Worm (Caenorhabditis elegans) whole organism, L4 larva: ENCODE data around the gene med-1.

Source experiments
- ZK546.5 ChIP-seq, 2 experiments: sonication (generic microtip); optimal IDR thresholded peaks; 2 replicates each; lab custom pipeline; 2017; ENCODE audit warnings: missing biosample characterization in 2 of 2, missing genetic modification characterization in 2 of 2
- hif-1 ChIP-seq, 2 experiments: sonication (generic microtip); optimal IDR thresholded peaks; 2 replicates each; lab custom pipeline; 2016 to 2017; ENCODE audit warnings: missing compliant biosample characterization in 2 of 2, missing genetic modification characterization in 2 of 2, missing genetic modification reagents in 2 of 2, missing genotype in 2 of 2, mild to moderate bottlenecking in 1 of 2
- hlh-30 ChIP-seq: sonication (generic microtip); optimal IDR thresholded peaks from 2 replicates; lab custom pipeline; 2017; ENCODE audit warnings: antibody characterized with exemption, mild to moderate bottlenecking, missing genetic modification characterization, missing compliant biosample characterization; ENCODE audit not compliant: insufficient read depth
- jun-1 ChIP-seq: fragments of 150-350 bp; optimal IDR thresholded peaks from 2 replicates; lab custom pipeline; 2014; ENCODE audit warnings: missing biosample characterization, missing genetic modification reagents, missing genetic modification characterization
- lin-39 ChIP-seq: fragments of 150-350 bp; optimal IDR thresholded peaks from 2 replicates; lab custom pipeline; 2014; ENCODE audit warnings: missing biosample characterization, missing genetic modification reagents, missing genetic modification characterization

DNA sequence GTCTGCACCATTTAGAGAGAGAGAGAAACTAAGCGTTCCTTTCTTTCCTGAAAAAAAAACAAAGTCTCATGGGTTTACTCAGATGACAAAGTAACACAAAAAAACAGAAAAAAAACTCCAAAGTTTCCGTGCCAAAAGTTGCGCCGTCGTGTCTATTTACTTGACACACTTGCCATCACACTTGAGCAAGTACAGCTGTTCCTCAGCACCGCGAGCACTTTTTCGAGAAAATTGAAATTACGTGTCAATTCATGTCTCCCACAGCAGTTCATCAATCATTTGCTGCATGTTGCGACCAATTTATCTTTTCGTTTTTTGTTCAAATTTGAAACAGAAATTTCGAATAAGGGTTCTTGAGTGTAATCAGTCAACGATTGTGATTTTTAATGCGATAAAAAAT, 6.1 kb downstream of the med-1 start:
- no peak for TF ChIP-seq lin-39 (tag; lab: Kevin White, UChicago)
- TF ChIP-seq ZK546.5 (tag; optimal IDR thresholded peaks at IDR 0.05; lab: Kevin White, UChicago), result no peak
- peak in 1 of 2 experiments; percentile 55 for TF ChIP-seq hif-1 (tag; optimal IDR thresholded peaks at IDR 0.05; lab: Kevin White, UChicago)
- peak; percentile 11 for TF ChIP-seq hlh-30 (tag; lab: Kevin White, UChicago)
- no peak for TF ChIP-seq jun-1 (tag; lab: Kevin White, UChicago)
